Fruit fly (Drosophila melanogaster): ENCODE measurements around the gene CG5849.

dm6 chr3R:21781448-21781847 lies 41.5 kb downstream of the CG5849 start:
- TF ChIP-seq CG3032 (tag; optimal IDR thresholded peaks at IDR 0.05) = peak; percentile 95
- TF ChIP-seq topi (GFP tag; optimal IDR thresholded peaks at IDR 0.05) = peak; percentile 93
- TF ChIP-seq CG6854 (GFP tag; optimal IDR thresholded peaks at IDR 0.05) = peak; percentile 74
- TF ChIP-seq svp (GFP tag) = peak; percentile 95
- peak; percentile 93 for TF ChIP-seq OdsH (GFP tag; optimal IDR thresholded peaks at IDR 0.05)
- TF ChIP-seq CG8119 (GFP tag; IDR thresholded peaks at IDR 0.05) = peak; percentile 87
- peak; percentile 77 for TF ChIP-seq Gug (GFP tag; IDR thresholded peaks at IDR 0.05)
- TF ChIP-seq achi (GFP tag; optimal IDR thresholded peaks at IDR 0.05) = peak; percentile 91
- peak; percentile 80 for TF ChIP-seq eg (GFP tag; IDR thresholded peaks at IDR 0.05)
- TF ChIP-seq fd85E (GFP tag; optimal IDR thresholded peaks at IDR 0.05) = peak; percentile 79
- peak; percentile 91 for TF ChIP-seq pdm3 (GFP tag; optimal IDR thresholded peaks at IDR 0.05)
